Worm (Caenorhabditis elegans): ENCODE results near the gene ctns-1.

ce11 chrII:8116159-8116558 lies 20.6 kb downstream of the ctns-1 start, which contains the start of gene unc-105:
- TF ChIP-seq snpc-4 (tag; optimal IDR thresholded peaks at IDR 0.05) (no peak), drap-1 (GFP tag; optimal IDR thresholded peaks at IDR 0.05) (no peak), unc-39 (tag; optimal IDR thresholded peaks at IDR 0.05) (no peak), lin-32 (GFP tag; optimal IDR thresholded peaks at IDR 0.05) (no peak), elt-3 (tag; optimal IDR thresholded peaks at IDR 0.05) (no peak), pha-4 (tag; optimal IDR thresholded peaks at IDR 0.05) (no peak), ces-1 (GFP tag; optimal IDR thresholded peaks at IDR 0.05) (no peak), lin-13 (tag; optimal IDR thresholded peaks at IDR 0.05) (no peak), ham-2 (GFP tag; optimal IDR thresholded peaks at IDR 0.05) (no peak)
